Fruit fly (Drosophila melanogaster): Measurements from ENCODE around the gene Cpsf6.

The Cpsf6 gene

dm6 chr3L:8299224-8300130, 15.8 kb downstream of the Cpsf6 start, which contains the start of the genes Arl5 and CG13671 (continued):
- peak; percentile 65 for TF ChIP-seq HHEX (GFP tag; optimal IDR thresholded peaks at IDR 0.05)
- peak; percentile 59 for TF ChIP-seq CG9437 (GFP tag; optimal IDR thresholded peaks at IDR 0.05)
- TF ChIP-seq jumu (GFP tag; optimal IDR thresholded peaks at IDR 0.05): peak; percentile 34
- TF ChIP-seq CG3847 (GFP tag; IDR thresholded peaks at IDR 0.05): peak; percentile 75
- peak; percentile 15 for TF ChIP-seq Mes4 (GFP tag; optimal IDR thresholded peaks at IDR 0.05)
- peak; percentile 79 for TF ChIP-seq HLH3B (GFP tag; IDR thresholded peaks at IDR 0.05)
- TF ChIP-seq sisA (GFP tag; IDR thresholded peaks at IDR 0.05): peak; percentile 85
- TF ChIP-seq run (tag; optimal IDR thresholded peaks at IDR 0.05): no peak
- peak; percentile 68; the same call in 1 of the 3 replicates for TF ChIP-seq CG2889 (GFP tag; IDR thresholded peaks at IDR 0.05)
- peak; percentile 85 for TF ChIP-seq Dbx (GFP tag; IDR thresholded peaks at IDR 0.05)
- TF ChIP-seq NFAT (GFP tag; IDR thresholded peaks at IDR 0.05): peak; percentile 54; the same call in 1 of the 2 replicates
- TF ChIP-seq bab2 (GFP tag; optimal IDR thresholded peaks at IDR 0.05): peak; percentile 60
- TF ChIP-seq lilli (GFP tag; optimal IDR thresholded peaks at IDR 0.05): peak; percentile 85
- peak; percentile 81 for TF ChIP-seq CG13775 (GFP tag; optimal IDR thresholded peaks at IDR 0.05)
- TF ChIP-seq CG17568 (GFP tag; optimal IDR thresholded peaks at IDR 0.05): no peak
- TF ChIP-seq salm (tag; optimal IDR thresholded peaks at IDR 0.05): peak; percentile 25
- no peak for TF ChIP-seq CG8281 (tag; optimal IDR thresholded peaks at IDR 0.05)
- peak; percentile 68 for TF ChIP-seq pho (GFP tag; optimal IDR thresholded peaks at IDR 0.05)
- no peak for TF ChIP-seq TFAM (GFP tag; optimal IDR thresholded peaks at IDR 0.05)
- no peak for TF ChIP-seq cad (GFP tag; optimal IDR thresholded peaks at IDR 0.05)
- peak; percentile 44 for TF ChIP-seq Dad (GFP tag; optimal IDR thresholded peaks at IDR 0.05)
- no peak for TF ChIP-seq Dip2 (GFP tag; IDR thresholded peaks at IDR 0.05)
- TF ChIP-seq pan (optimal IDR thresholded peaks at IDR 0.05): no peak
- TF ChIP-seq pan (GFP tag; optimal IDR thresholded peaks at IDR 0.05 in 1 of 2, IDR thresholded peaks at IDR 0.05 in 1 of 2): peak in 1 of 2 experiments; percentile 81
- no peak for TF ChIP-seq usp (GFP tag; optimal IDR thresholded peaks at IDR 0.05)
- peak; percentile 47 for TF ChIP-seq CG13424 (tag; optimal IDR thresholded peaks at IDR 0.05)
- peak; percentile 26 for TF ChIP-seq repo (GFP tag; optimal IDR thresholded peaks at IDR 0.05)
- peak; percentile 28 for TF ChIP-seq kah (GFP tag; optimal IDR thresholded peaks at IDR 0.05)
- TF ChIP-seq pum (GFP tag; optimal IDR thresholded peaks at IDR 0.05): peak; percentile 54
- peak; percentile 66 for TF ChIP-seq Sox100B (GFP tag; optimal IDR thresholded peaks at IDR 0.05)
- 0 out of 2 replicates have a peak, but pooled peaks have one; percentile 30 for TF ChIP-seq sim (GFP tag; IDR thresholded peaks at IDR 0.05)
- TF ChIP-seq CG3407 (GFP tag; optimal IDR thresholded peaks at IDR 0.05): peak; percentile 57
- peak; percentile 63 for TF ChIP-seq inv (GFP tag; IDR thresholded peaks at IDR 0.05; ENCODE audit: partially characterized antibody)
- peak; percentile 99 for TF ChIP-seq Vsx1 (GFP tag; optimal IDR thresholded peaks at IDR 0.05)
- TF ChIP-seq nerfin-2 (GFP tag; IDR thresholded peaks at IDR 0.05; ENCODE audit: partially characterized antibody): no peak; the same call in 1 of the 2 replicates
- TF ChIP-seq CG14014 (GFP tag; IDR thresholded peaks at IDR 0.05): peak; percentile 76
- TF ChIP-seq CG12299 (tag; optimal IDR thresholded peaks at IDR 0.05): peak; percentile 22
- peak; percentile 72 for TF ChIP-seq CG18011 (GFP tag; optimal IDR thresholded peaks at IDR 0.05)
- peak; percentile 83 for TF ChIP-seq CG17328 (GFP tag; IDR thresholded peaks at IDR 0.05)
- TF ChIP-seq CG5180 (GFP tag; optimal IDR thresholded peaks at IDR 0.05): no peak
- peak; percentile 84 for TF ChIP-seq CG2712 (tag; optimal IDR thresholded peaks at IDR 0.05)
- no peak for TF ChIP-seq p53 (GFP tag; optimal IDR thresholded peaks at IDR 0.05)
- TF ChIP-seq Hsf (GFP tag; optimal IDR thresholded peaks at IDR 0.05): peak; percentile 69
- TF ChIP-seq CG6689 (GFP tag; IDR thresholded peaks at IDR 0.05): peak; percentile 75
- TF ChIP-seq CG6765 (GFP tag; optimal IDR thresholded peaks at IDR 0.05): no peak
- TF ChIP-seq CG42726 (GFP tag; IDR thresholded peaks at IDR 0.05; ENCODE audit: partially characterized antibody): no peak; the same call in 1 of the 2 replicates
- TF ChIP-seq zen (tag; optimal IDR thresholded peaks at IDR 0.05): peak; percentile 90
- TF ChIP-seq Doc3 (GFP tag; IDR thresholded peaks at IDR 0.05; ENCODE audit: partially characterized antibody): peak; percentile 83
- peak; percentile 63 for TF ChIP-seq psq (GFP tag; optimal IDR thresholded peaks at IDR 0.05)

Data from whole organism, embryonic.